Worm (Caenorhabditis elegans): ENCODE data around the gene mrpl-10.

ce11 chrII:8238155-8238554 lies 40.2 kb downstream of the mrpl-10 start, which contains the start of gene nlp-5:
- TF ChIP-seq unc-62 (GFP tag; optimal IDR thresholded peaks at IDR 0.05) = no peak
- no peak for TF ChIP-seq nhr-12 (tag; optimal IDR thresholded peaks at IDR 0.05)
- TF ChIP-seq mdl-1 (tag; optimal IDR thresholded peaks at IDR 0.05) = no peak
- TF ChIP-seq C34F6.9 (tag; optimal IDR thresholded peaks at IDR 0.05) = no peak
- no peak for TF ChIP-seq ceh-82 (tag; optimal IDR thresholded peaks at IDR 0.05)
- TF ChIP-seq lin-13 (GFP tag; optimal IDR thresholded peaks at IDR 0.05) = no peak
- no peak for TF ChIP-seq nhr-10 (tag; optimal IDR thresholded peaks at IDR 0.05)
